Fruit fly (Drosophila melanogaster) whole organism, prepupa: ENCODE data around the gene CG34276.
A peak's percentile ranks its signal among the peaks of the same experiment; 100 is the strongest.

Experiments
- Blimp-1 ChIP-seq: fragments of 200-800 bp; sonication (Bioruptor generic); optimal IDR thresholded peaks from 3 replicates; lab custom pipeline; 2017; ENCODE audit warnings: missing biosample characterization, missing genetic modification characterization, mild to moderate bottlenecking, moderate library complexity, missing genetic modification reagents
- CG10631 ChIP-seq: fragments of 200-800 bp; sonication (Bioruptor generic); optimal IDR thresholded peaks from 2 replicates; lab custom pipeline; 2016; ENCODE audit warnings: missing biosample characterization, missing genetic modification characterization
- CG10669 ChIP-seq: fragments of 200-800 bp; sonication (Bioruptor generic); optimal IDR thresholded peaks from 3 replicates; lab custom pipeline; 2018; ENCODE audit warnings: missing biosample characterization, mild to moderate bottlenecking, missing genetic modification characterization, moderate library complexity
- CG11294 ChIP-seq: fragments of 200-800 bp; sonication (Bioruptor generic); IDR thresholded peaks from 2 replicates; pipeline ENCODE4 v1.3.6; 2022; ENCODE audit warnings: missing biosample characterization, missing genetic modification characterization
- CG11762 ChIP-seq: fragments of 200-800 bp; sonication (Bioruptor generic); optimal IDR thresholded peaks from 3 replicates; lab custom pipeline; 2016; ENCODE audit warnings: missing biosample characterization, missing genetic modification characterization; ENCODE audit not compliant: insufficient read depth
- CG11902 ChIP-seq: fragments of 200-800 bp; sonication (Bioruptor generic); optimal IDR thresholded peaks from 3 replicates; lab custom pipeline; 2016; ENCODE audit warnings: missing biosample characterization, missing genetic modification characterization
- CG16779 ChIP-seq: fragments of 200-800 bp; sonication (Bioruptor generic); optimal IDR thresholded peaks from 3 replicates; lab custom pipeline; 2017; ENCODE audit warnings: missing biosample characterization, mild to moderate bottlenecking, missing genetic modification characterization
- CG3032 ChIP-seq: fragments of 200-800 bp; optimal IDR thresholded peaks from 2 replicates; lab custom pipeline; 2019; ENCODE audit warnings: missing biosample characterization, mild to moderate bottlenecking, missing genetic modification characterization, moderate library complexity
- CG31627 ChIP-seq: fragments of 200-800 bp; sonication (Bioruptor generic); optimal IDR thresholded peaks from 3 replicates; lab custom pipeline; 2016; ENCODE audit warnings: missing biosample characterization, missing genetic modification characterization
- CG34406 ChIP-seq: fragments of 200-800 bp; sonication (Bioruptor generic); optimal IDR thresholded peaks from 3 replicates; lab custom pipeline; 2016; ENCODE audit warnings: missing biosample characterization, missing genetic modification characterization
- CG3919 ChIP-seq: fragments of 200-800 bp; sonication (Bioruptor generic); optimal IDR thresholded peaks from 3 replicates; lab custom pipeline; 2016; ENCODE audit warnings: missing biosample characterization, missing genetic modification characterization
- CG4318 ChIP-seq: fragments of 200-800 bp; sonication (Bioruptor generic); optimal IDR thresholded peaks from 3 replicates; lab custom pipeline; 2017; ENCODE audit warnings: missing biosample characterization, mild to moderate bottlenecking, missing genetic modification characterization
- CG6792 ChIP-seq: fragments of 200-800 bp; sonication (Bioruptor generic); optimal IDR thresholded peaks from 3 replicates; lab custom pipeline; 2016; ENCODE audit warnings: missing biosample characterization, missing genetic modification characterization
- CG6854 ChIP-seq: fragments of 200-800 bp; sonication (Bioruptor generic); optimal IDR thresholded peaks from 2 replicates; lab custom pipeline; 2017; ENCODE audit warnings: missing biosample characterization, mild to moderate bottlenecking, missing genetic modification characterization
- CG8119 ChIP-seq: fragments of 200-800 bp; sonication (Bioruptor generic); IDR thresholded peaks from 3 replicates; pipeline ENCODE4 v1.3.6; 2022; ENCODE audit warnings: missing biosample characterization, missing genetic modification characterization
- CG8319 ChIP-seq: fragments of 200-800 bp; sonication (Bioruptor generic); optimal IDR thresholded peaks from 3 replicates; lab custom pipeline; 2016; ENCODE audit warnings: missing biosample characterization, missing genetic modification characterization
- CG8632 ChIP-seq: fragments of 200-800 bp; sonication (Bioruptor generic); optimal IDR thresholded peaks from 3 replicates; lab custom pipeline; 2016; ENCODE audit warnings: missing biosample characterization, missing genetic modification characterization
- Eip93F ChIP-seq: fragments of 200-800 bp; sonication (Bioruptor generic); optimal IDR thresholded peaks from 2 replicates; lab custom pipeline; 2016; ENCODE audit warnings: missing biosample characterization, mild to moderate bottlenecking, missing genetic modification characterization
- Ets21C ChIP-seq: fragments of 200-800 bp; sonication (Bioruptor generic); optimal IDR thresholded peaks from 3 replicates; lab custom pipeline; 2016; ENCODE audit warnings: missing biosample characterization, missing genetic modification characterization
- Ets96B ChIP-seq: fragments of 200-800 bp; optimal IDR thresholded peaks from 2 replicates; lab custom pipeline; 2019; ENCODE audit warnings: missing biosample characterization, mild to moderate bottlenecking, missing genetic modification characterization, moderate library complexity
- Gug ChIP-seq: fragments of 200-800 bp; sonication (Bioruptor generic); IDR thresholded peaks from 2 replicates; pipeline ENCODE4 v1.3.6; 2022; ENCODE audit warnings: missing biosample characterization, missing genetic modification characterization
- Hr39 ChIP-seq: fragments of 200-800 bp; sonication (Bioruptor generic); optimal IDR thresholded peaks from 2 replicates; lab custom pipeline; 2016; ENCODE audit warnings: missing biosample characterization, missing genetic modification characterization
- Hr4 ChIP-seq: fragments of 200-800 bp; sonication (Bioruptor generic); optimal IDR thresholded peaks from 3 replicates; lab custom pipeline; 2016; ENCODE audit warnings: missing biosample characterization, missing genetic modification characterization
- Lpt ChIP-seq: fragments of 200-800 bp; sonication (Bioruptor generic); optimal IDR thresholded peaks from 3 replicates; lab custom pipeline; 2016; ENCODE audit warnings: missing biosample characterization, missing genetic modification characterization
- Smox ChIP-seq: fragments of 200-800 bp; sonication (Bioruptor generic); optimal IDR thresholded peaks from 3 replicates; lab custom pipeline; 2016; ENCODE audit warnings: missing biosample characterization, missing genetic modification characterization
- Sox102F ChIP-seq: fragments of 200-800 bp; sonication (Bioruptor generic); optimal IDR thresholded peaks from 2 replicates; lab custom pipeline; 2016; ENCODE audit warnings: missing biosample characterization, mild to moderate bottlenecking, missing genetic modification characterization
- Sox14 ChIP-seq: fragments of 200-800 bp; sonication (Bioruptor generic); optimal IDR thresholded peaks from 3 replicates; lab custom pipeline; 2016; ENCODE audit warnings: missing biosample characterization, missing genetic modification characterization
- achi ChIP-seq: fragments of 200-800 bp; sonication (Bioruptor generic); optimal IDR thresholded peaks from 3 replicates; lab custom pipeline; 2016; ENCODE audit warnings: missing biosample characterization, missing genetic modification characterization
- acj6 ChIP-seq: fragments of 200-800 bp; sonication (Bioruptor generic); optimal IDR thresholded peaks from 3 replicates; lab custom pipeline; 2016; ENCODE audit warnings: missing biosample characterization, missing genetic modification characterization
- cyc ChIP-seq: fragments of 200-800 bp; sonication (Bioruptor generic); optimal IDR thresholded peaks from 3 replicates; lab custom pipeline; 2016; ENCODE audit warnings: missing biosample characterization, missing genetic modification characterization
- dac ChIP-seq: fragments of 200-800 bp; sonication (Bioruptor generic); optimal IDR thresholded peaks from 2 replicates; lab custom pipeline; 2017; ENCODE audit warnings: missing biosample characterization, mild to moderate bottlenecking, missing genetic modification characterization
- dsx ChIP-seq: fragments of 200-800 bp; optimal IDR thresholded peaks from 3 replicates; lab custom pipeline; 2019; ENCODE audit warnings: missing biosample characterization, mild to moderate bottlenecking, missing genetic modification characterization, moderate library complexity; ENCODE audit not compliant: poor library complexity, severe bottlenecking
- eg ChIP-seq: fragments of 200-800 bp; sonication (Bioruptor generic); IDR thresholded peaks from 3 replicates; pipeline ENCODE4 v1.3.6; 2022; ENCODE audit warnings: missing biosample characterization, missing genetic modification characterization
- esn ChIP-seq: fragments of 200-800 bp; sonication (Bioruptor generic); optimal IDR thresholded peaks from 2 replicates; lab custom pipeline; 2016; ENCODE audit warnings: missing biosample characterization, mild to moderate bottlenecking, missing genetic modification characterization, moderate library complexity
- fd59A ChIP-seq: fragments of 200-800 bp; sonication (Bioruptor generic); optimal IDR thresholded peaks from 2 replicates; lab custom pipeline; 2017; ENCODE audit warnings: missing biosample characterization, mild to moderate bottlenecking, missing genetic modification characterization, missing genetic modification reagents
- fd85E ChIP-seq: fragments of 200-800 bp; sonication (Bioruptor generic); optimal IDR thresholded peaks from 3 replicates; lab custom pipeline; 2016; ENCODE audit warnings: missing biosample characterization, missing genetic modification characterization
- fkh ChIP-seq: fragments of 200-800 bp; sonication (Bioruptor generic); optimal IDR thresholded peaks from 3 replicates; lab custom pipeline; 2017; ENCODE audit warnings: missing biosample characterization, mild to moderate bottlenecking, missing genetic modification characterization, moderate library complexity
- net ChIP-seq: fragments of 200-800 bp; sonication (Bioruptor generic); optimal IDR thresholded peaks from 3 replicates; lab custom pipeline; 2016; ENCODE audit warnings: missing biosample characterization, missing genetic modification characterization
- pdm3 ChIP-seq: fragments of 200-800 bp; sonication (Bioruptor generic); optimal IDR thresholded peaks from 3 replicates; lab custom pipeline; 2016; ENCODE audit warnings: missing biosample characterization, missing genetic modification characterization
- salr ChIP-seq, 2 experiments: fragments of 200-800 bp; sonication (Bioruptor generic); optimal IDR thresholded peaks; 3 replicates each; lab custom pipeline; 2016 to 2018; ENCODE audit warnings: missing biosample characterization in 2 of 2, missing genetic modification characterization in 2 of 2, mild to moderate bottlenecking in 1 of 2
- spab ChIP-seq: fragments of 200-800 bp; sonication (Bioruptor generic); optimal IDR thresholded peaks from 2 replicates; lab custom pipeline; 2017; ENCODE audit warnings: missing biosample characterization, mild to moderate bottlenecking, missing genetic modification characterization, missing genetic modification reagents
- ss ChIP-seq, 2 experiments: fragments of 200-800 bp; sonication (Bioruptor generic); optimal IDR thresholded peaks; 2 replicates in 1 of 2; 3 replicates in 1 of 2; lab custom pipeline; 2017 to 2018; ENCODE audit warnings: mild to moderate bottlenecking in 2 of 2, missing biosample characterization in 2 of 2, missing genetic modification characterization in 2 of 2, moderate library complexity in 1 of 2
- svp ChIP-seq: fragments of 200-800 bp; sonication (Bioruptor generic); peaks from one replicate; lab custom pipeline; 2016; ENCODE audit warnings: missing biosample characterization, missing genetic modification characterization

CG34276 gene

dm6 chr3R:15950843-15951242 is 25.4 kb downstream of the CG34276 start, which contains the start of the genes CG31088 and CG46383:
TSS of gene CG31088 (minus strand) at chr3R:15950943.
TSS of gene CG46383 (minus strand) at chr3R:15950943.
- TF ChIP-seq CG10669 (GFP tag; lab: Kevin White, UChicago) (no peak), CG4318 (no peak), Hr4 (no peak), CG3032 (no peak), Smox (GFP tag; lab: Kevin White, UChicago) (no peak), CG16779 (no peak), CG11902 (GFP tag; lab: Kevin White, UChicago) (no peak), Hr39 (GFP tag; lab: Kevin White, UChicago) (no peak), ss (GFP tag; optimal IDR thresholded peaks at IDR 0.05; lab: Kevin White, UChicago) (no peak), acj6 (GFP tag; lab: Kevin White, UChicago) (no peak), Lpt (no peak), CG8119 (GFP tag; lab: Robert Waterston, UW) (no peak), dac (GFP tag; lab: Kevin White, UChicago) (no peak), pdm3 (no peak), eg (GFP tag; lab: Robert Waterston, UW) (no peak), CG11762 (no peak), Ets21C (no peak), Ets96B (tag; lab: Kevin White, UChicago) (no peak), Eip93F (no peak)

dm6 chr3R:15963690-15964281 is 38.4 kb downstream of the CG34276 start, which contains the start of the genes CG4287 and CG5516:
TSS of gene CG4287 (minus strand) at chr3R:15963867.
TSS of gene CG5516 (plus strand) at chr3R:15963884.
- no peak for TF ChIP-seq pdm3
- TF ChIP-seq CG10669 (GFP tag; lab: Kevin White, UChicago): no peak
- no peak for TF ChIP-seq CG34406 (GFP tag; lab: Kevin White, UChicago)
- no peak for TF ChIP-seq CG3032
- TF ChIP-seq Sox102F (GFP tag; lab: Kevin White, UChicago): no peak
- no peak for TF ChIP-seq CG11902 (GFP tag; lab: Kevin White, UChicago)
- no peak for TF ChIP-seq ss (GFP tag; optimal IDR thresholded peaks at IDR 0.05; lab: Kevin White, UChicago)
- peak; percentile 65 for TF ChIP-seq esn
- TF ChIP-seq CG8319: no peak
- no peak for TF ChIP-seq CG11294 (GFP tag; lab: Robert Waterston, UW)
- peak; percentile 41 for TF ChIP-seq dsx (GFP tag; lab: Kevin White, UChicago)
- no peak for TF ChIP-seq net (GFP tag; lab: Kevin White, UChicago)
- TF ChIP-seq fkh: no peak
- TF ChIP-seq fd59A (GFP tag; lab: Kevin White, UChicago): no peak
- TF ChIP-seq cyc (GFP tag; lab: Kevin White, UChicago): peak; percentile 13
- no peak for TF ChIP-seq CG31627 (GFP tag; lab: Kevin White, UChicago)
- TF ChIP-seq fd85E (GFP tag; lab: Kevin White, UChicago): no peak
- no peak for TF ChIP-seq Lpt
- TF ChIP-seq svp: peak; percentile 42
- TF ChIP-seq Hr4: peak; percentile 11

DNA sequence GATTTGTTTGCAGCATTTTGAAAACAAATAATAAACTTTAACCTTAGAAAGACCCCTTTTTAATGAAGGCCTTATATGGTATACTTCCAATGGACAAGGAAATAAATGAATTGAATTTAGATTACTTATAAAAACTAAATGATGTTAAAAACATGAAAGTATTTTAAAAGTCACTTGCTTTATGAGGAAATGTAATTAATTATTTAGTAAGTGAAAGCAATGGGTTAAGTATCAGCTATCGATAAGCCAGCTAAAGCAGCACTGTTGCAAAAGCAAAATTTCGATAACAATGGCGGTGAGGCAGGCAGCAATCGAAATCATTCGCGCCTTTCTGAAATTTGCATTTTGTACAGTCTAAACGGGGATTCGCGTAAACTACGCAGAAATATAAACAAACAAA is 39.7 kb downstream of the CG34276 start, which contains the start of the genes CG32856 and Rbf2:
CG32856 (minus strand) TSS at position 183 of the 400 bp plus-strand sequence.
Rbf2 (plus strand) TSS at position 278 of the 400 bp plus-strand sequence.
- peak; percentile 84 for TF ChIP-seq CG6792
- TF ChIP-seq CG6854 (GFP tag; lab: Kevin White, UChicago): no peak
- peak; percentile 90 for TF ChIP-seq Ets21C
- no peak for TF ChIP-seq Blimp-1 (GFP tag; lab: Kevin White, UChicago)
- TF ChIP-seq esn: peak; percentile 94
- peak; percentile 65 for TF ChIP-seq dac (GFP tag; lab: Kevin White, UChicago)
- peak; percentile 89 for TF ChIP-seq CG34406 (GFP tag; lab: Kevin White, UChicago)
- TF ChIP-seq CG3032: peak; percentile 77
- peak; percentile 61 for TF ChIP-seq spab
- TF ChIP-seq Hr4: peak; percentile 92
- peak; percentile 93 for TF ChIP-seq acj6 (GFP tag; lab: Kevin White, UChicago)
- peak; percentile 89 for TF ChIP-seq CG8119 (GFP tag; lab: Robert Waterston, UW)
- TF ChIP-seq CG8632: peak; percentile 88
- TF ChIP-seq CG11294 (GFP tag; lab: Robert Waterston, UW): no peak
- TF ChIP-seq Sox102F (GFP tag; lab: Kevin White, UChicago): peak; percentile 85
- TF ChIP-seq fd59A (GFP tag; lab: Kevin White, UChicago): peak; percentile 74
- TF ChIP-seq dsx (GFP tag; lab: Kevin White, UChicago): peak; percentile 91
- peak; percentile 67 for TF ChIP-seq cyc (GFP tag; lab: Kevin White, UChicago)
- TF ChIP-seq CG10669 (GFP tag; lab: Kevin White, UChicago): no peak
- no peak for TF ChIP-seq Eip93F
- TF ChIP-seq Hr39 (GFP tag; lab: Kevin White, UChicago): peak; percentile 93
- TF ChIP-seq Gug (GFP tag; lab: Robert Waterston, UW): no peak
- TF ChIP-seq CG10631 (GFP tag; lab: Kevin White, UChicago): peak; percentile 92
- peak; percentile 93 for TF ChIP-seq Sox14 (GFP tag; lab: Kevin White, UChicago)
- TF ChIP-seq salr (GFP tag; optimal IDR thresholded peaks at IDR 0.05; lab: Kevin White, UChicago): no peak
- TF ChIP-seq pdm3: peak; percentile 94
- peak; percentile 95 for TF ChIP-seq CG31627 (GFP tag; lab: Kevin White, UChicago)
- no peak for TF ChIP-seq CG4318
- TF ChIP-seq Lpt: no peak
- TF ChIP-seq achi: peak; percentile 88
- TF ChIP-seq CG3919 (GFP tag; lab: Kevin White, UChicago): no peak
